Worm (Caenorhabditis elegans): ENCODE results near the gene srv-27.

ce11 chrIV:6323654-6324224, 25.6 kb upstream of the srv-27 start, which contains the start of gene sqd-1:
- TF ChIP-seq blmp-1 (tag; optimal IDR thresholded peaks at IDR 0.05; ENCODE audit: insufficient read depth) (peak; percentile 67), ceh-82 (tag; optimal IDR thresholded peaks at IDR 0.05) (peak; percentile 91), nhr-21 (tag; optimal IDR thresholded peaks at IDR 0.05) (peak; percentile 97), crh-2 (tag; optimal IDR thresholded peaks at IDR 0.05) (peak; percentile 96), lin-11 (tag; optimal IDR thresholded peaks at IDR 0.05) (peak; percentile 99), elt-3 (tag; optimal IDR thresholded peaks at IDR 0.05) (no peak), ama-1 (optimal IDR thresholded peaks at IDR 0.05) (peak; percentile 60), nhr-237 (tag; optimal IDR thresholded peaks at IDR 0.05) (peak; percentile 35)
